Fruit fly (Drosophila melanogaster): ENCODE measurements around the gene Spindly.

DNA sequence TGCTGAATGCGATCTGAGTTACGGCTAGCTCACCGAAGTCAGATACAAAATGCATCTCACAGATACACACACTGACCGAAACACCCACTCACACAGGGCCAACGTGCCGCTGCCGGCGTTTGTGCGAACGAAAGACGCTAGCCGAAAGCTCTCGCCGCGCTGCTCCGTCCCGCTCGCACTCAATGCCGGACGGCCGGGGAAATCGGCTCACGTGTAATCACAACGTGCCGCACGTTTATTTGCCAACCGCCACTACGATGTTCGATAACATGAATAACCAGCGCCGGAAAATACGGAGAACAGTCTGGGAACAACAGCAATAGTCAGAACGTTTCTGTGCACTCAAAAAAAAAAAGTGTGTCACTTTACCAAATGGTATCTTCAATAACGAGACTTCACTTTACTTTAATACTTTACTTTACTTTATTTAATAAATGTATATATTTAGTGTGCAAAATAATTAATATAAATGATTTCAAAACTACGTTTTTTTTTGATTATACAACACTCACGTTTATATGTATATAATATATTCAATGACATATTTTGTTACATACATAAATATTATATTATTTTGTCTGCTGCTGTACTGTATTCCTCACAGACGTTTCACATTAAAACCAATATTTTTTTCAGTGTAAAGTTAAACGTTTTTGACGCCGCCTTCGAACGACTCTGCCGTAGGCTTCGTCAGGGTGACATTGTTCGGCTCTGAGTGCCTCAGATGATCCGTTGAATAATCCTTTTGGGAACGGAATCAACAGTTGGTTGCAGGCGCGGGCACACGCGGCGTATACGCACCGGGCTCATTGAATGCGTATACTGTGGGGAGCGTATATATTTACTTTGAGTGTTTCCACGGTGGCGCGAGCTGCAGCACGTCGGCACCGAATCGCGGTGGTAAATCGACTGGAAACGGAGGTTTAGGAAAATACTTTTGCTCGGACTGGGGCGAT is 22.6 kb downstream of the Spindly start, which contains the start of gene tim:
- TF ChIP-seq toe (GFP tag; optimal IDR thresholded peaks at IDR 0.05) (peak; percentile 36), cic (GFP tag; optimal IDR thresholded peaks at IDR 0.05) (peak; percentile 92), Hr96 (GFP tag; optimal IDR thresholded peaks at IDR 0.05) (peak; percentile 1), CG7101 (tag; optimal IDR thresholded peaks at IDR 0.05) (peak; percentile 94)
